Fruit fly (Drosophila melanogaster) whole organism, embryonic: ENCODE results near the gene Pez.

Experiments used
- ATbp ChIP-seq: fragments of 200-800 bp; sonication (Bioruptor generic); optimal IDR thresholded peaks from 2 replicates; lab custom pipeline; 2017; ENCODE audit warnings: missing biosample characterization, mild to moderate bottlenecking, missing genetic modification characterization, missing genetic modification reagents
- Blimp-1 ChIP-seq: fragments of 200-800 bp; sonication (Bioruptor generic); optimal IDR thresholded peaks from 3 replicates; lab custom pipeline; 2018; ENCODE audit warnings: missing biosample characterization, missing genetic modification characterization, mild to moderate bottlenecking, moderate library complexity, missing genetic modification reagents
- CG10366 ChIP-seq: fragments of 200-800 bp; sonication (Bioruptor generic); IDR thresholded peaks from 2 replicates; pipeline ENCODE4 v1.3.6; 2022; ENCODE audit warnings: missing biosample characterization, missing genetic modification characterization
- CG10543 ChIP-seq: fragments of 200-800 bp; sonication (Bioruptor generic); optimal IDR thresholded peaks from 3 replicates; lab custom pipeline; 2017; ENCODE audit warnings: missing biosample characterization, mild to moderate bottlenecking, missing genetic modification characterization, moderate library complexity
- CG1233 ChIP-seq: fragments of 200-800 bp; sonication (Bioruptor generic); optimal IDR thresholded peaks from 4 replicates; lab custom pipeline; 2018; ENCODE audit warnings: missing biosample characterization, mild to moderate bottlenecking, missing genetic modification characterization
- CG14710 ChIP-seq: fragments of 200-800 bp; sonication (Bioruptor generic); optimal IDR thresholded peaks from 3 replicates; lab custom pipeline; 2019; ENCODE audit warnings: missing biosample characterization, mild to moderate bottlenecking, missing genetic modification characterization, moderate library complexity
- CG1529 ChIP-seq: fragments of 200-800 bp; sonication (Bioruptor generic); optimal IDR thresholded peaks from 3 replicates; lab custom pipeline; 2018; ENCODE audit warnings: missing biosample characterization, missing genetic modification characterization
- CG1603 ChIP-seq: fragments of 200-800 bp; sonication (Bioruptor generic); optimal IDR thresholded peaks from 2 replicates; lab custom pipeline; 2019; ENCODE audit warnings: missing biosample characterization, mild to moderate bottlenecking, missing genetic modification characterization, moderate library complexity
- CG16813 ChIP-seq: fragments of 200-800 bp; sonication (Bioruptor generic); IDR thresholded peaks from 3 replicates; pipeline ENCODE4 v1.3.6; 2022; ENCODE audit warnings: missing biosample characterization, missing genetic modification characterization; ENCODE audit not compliant: partially characterized antibody
- CG17186 ChIP-seq: fragments of 200-800 bp; sonication (Bioruptor generic); optimal IDR thresholded peaks from 3 replicates; lab custom pipeline; 2017; ENCODE audit warnings: missing biosample characterization, missing genetic modification reagents, missing genetic modification characterization
- CG2678 ChIP-seq: fragments of 200-800 bp; sonication (Bioruptor generic); optimal IDR thresholded peaks from 3 replicates; lab custom pipeline; 2019; ENCODE audit warnings: missing biosample characterization, mild to moderate bottlenecking, missing genetic modification characterization, moderate library complexity
- CG2875 ChIP-seq: fragments of 200-800 bp; sonication (Bioruptor generic); optimal IDR thresholded peaks from 2 replicates; lab custom pipeline; 2017; ENCODE audit warnings: missing biosample characterization, mild to moderate bottlenecking, missing genetic modification characterization, missing genetic modification reagents
- CG31365 ChIP-seq: fragments of 200-800 bp; sonication (Bioruptor generic); optimal IDR thresholded peaks from 2 replicates; lab custom pipeline; 2018; ENCODE audit warnings: missing biosample characterization, mild to moderate bottlenecking, missing genetic modification characterization
- CG4424 ChIP-seq: fragments of 200-800 bp; sonication (Bioruptor generic); optimal IDR thresholded peaks from 3 replicates; lab custom pipeline; 2016; ENCODE audit warnings: missing biosample characterization, missing genetic modification characterization
- CG4707 ChIP-seq: fragments of 200-800 bp; sonication (Bioruptor generic); optimal IDR thresholded peaks from 2 replicates; lab custom pipeline; 2018; ENCODE audit warnings: missing biosample characterization, mild to moderate bottlenecking, missing genetic modification characterization, moderate library complexity
- CG4820 ChIP-seq: fragments of 200-800 bp; sonication (Bioruptor generic); optimal IDR thresholded peaks from 3 replicates; lab custom pipeline; 2016; ENCODE audit warnings: missing biosample characterization, missing genetic modification characterization
- CG6813 ChIP-seq: fragments of 200-800 bp; sonication (Bioruptor generic); optimal IDR thresholded peaks from 2 replicates; lab custom pipeline; 2017; ENCODE audit warnings: missing biosample characterization, missing genetic modification characterization, mild to moderate bottlenecking, moderate library complexity, missing genetic modification reagents
- CG6854 ChIP-seq: fragments of 200-800 bp; sonication (Bioruptor generic); optimal IDR thresholded peaks from 3 replicates; lab custom pipeline; 2017; ENCODE audit warnings: missing biosample characterization, mild to moderate bottlenecking, missing genetic modification characterization
- CG9437 ChIP-seq: fragments of 200-800 bp; sonication (Bioruptor generic); optimal IDR thresholded peaks from 2 replicates; lab custom pipeline; 2018; ENCODE audit warnings: missing biosample characterization, mild to moderate bottlenecking, missing genetic modification characterization
- CG9609 ChIP-seq: fragments of 200-800 bp; sonication (Bioruptor generic); optimal IDR thresholded peaks from 3 replicates; lab custom pipeline; 2016; ENCODE audit warnings: missing biosample characterization, missing genetic modification characterization
- CG9932 ChIP-seq: fragments of 200-800 bp; sonication (Bioruptor generic); IDR thresholded peaks from 2 replicates; pipeline ENCODE4 v1.3.6; 2022; ENCODE audit warnings: missing biosample characterization, missing genetic modification characterization
- Dref ChIP-seq: fragments of 200-800 bp; sonication (Bioruptor generic); IDR thresholded peaks from 2 replicates; pipeline ENCODE4 v1.3.6; 2022; ENCODE audit warnings: missing biosample characterization, missing genetic modification characterization
- Hmr ChIP-seq: fragments of 200-800 bp; sonication (Bioruptor generic); optimal IDR thresholded peaks from 3 replicates; lab custom pipeline; 2017; ENCODE audit warnings: mild to moderate bottlenecking, missing biosample characterization, missing genetic modification reagents, missing genetic modification characterization
- Hr3 ChIP-seq: fragments of 200-800 bp; sonication (Bioruptor generic); optimal IDR thresholded peaks from 3 replicates; lab custom pipeline; 2016; ENCODE audit warnings: missing biosample characterization, missing genetic modification characterization
- MTF-1 ChIP-seq: fragments of 200-800 bp; sonication (Bioruptor generic); optimal IDR thresholded peaks from 2 replicates; lab custom pipeline; 2018; ENCODE audit warnings: missing biosample characterization, mild to moderate bottlenecking, missing genetic modification characterization, borderline replicate concordance
- Mrtf ChIP-seq: fragments of 200-800 bp; sonication (Bioruptor generic); IDR thresholded peaks from 3 replicates; pipeline ENCODE4 v1.3.6; 2022; ENCODE audit warnings: missing biosample characterization, missing genetic modification characterization
- NFAT ChIP-seq: fragments of 200-800 bp; sonication (Bioruptor generic); IDR thresholded peaks from 2 replicates; pipeline ENCODE4 v1.3.6; 2022; ENCODE audit warnings: missing biosample characterization, missing genetic modification characterization
- abd-A ChIP-seq: fragments of 200-800 bp; sonication (Bioruptor generic); optimal IDR thresholded peaks from 3 replicates; lab custom pipeline; 2019; ENCODE audit warnings: missing biosample characterization, mild to moderate bottlenecking, missing genetic modification characterization, moderate library complexity
- amos ChIP-seq: fragments of 200-800 bp; sonication (Bioruptor generic); IDR thresholded peaks from 2 replicates; pipeline ENCODE4 v1.3.6; 2022; ENCODE audit warnings: missing biosample characterization, missing genetic modification characterization; ENCODE audit not compliant: partially characterized antibody
- ato ChIP-seq: fragments of 200-800 bp; sonication (Bioruptor generic); IDR thresholded peaks from 2 replicates; pipeline ENCODE4 v1.3.6; 2022; ENCODE audit warnings: missing biosample characterization, missing genetic modification characterization; ENCODE audit not compliant: partially characterized antibody
- br ChIP-seq: fragments of >200 bp; optimal IDR thresholded peaks from 2 replicates; lab custom pipeline; 2017
- ci ChIP-seq: fragments of 200-800 bp; sonication (Bioruptor generic); IDR thresholded peaks from 3 replicates; pipeline ENCODE4 v1.3.6; 2022; ENCODE audit warnings: missing biosample characterization, missing genetic modification characterization
- crp ChIP-seq, 2 experiments: fragments of 200-800 bp; sonication (Bioruptor generic); optimal IDR thresholded peaks; 2 replicates in 1 of 2; 3 replicates in 1 of 2; lab custom pipeline; 2017; ENCODE audit warnings: missing biosample characterization in 2 of 2, missing genetic modification characterization in 2 of 2, mild to moderate bottlenecking in 1 of 2, moderate library complexity in 1 of 2
- dmrt11E ChIP-seq: fragments of 200-800 bp; sonication (Bioruptor generic); optimal IDR thresholded peaks from 3 replicates; lab custom pipeline; 2018; ENCODE audit warnings: missing biosample characterization, mild to moderate bottlenecking, missing genetic modification characterization, moderate library complexity
- exex ChIP-seq: fragments of 200-800 bp; sonication (Bioruptor generic); optimal IDR thresholded peaks from 4 replicates; lab custom pipeline; 2018; ENCODE audit warnings: missing biosample characterization, mild to moderate bottlenecking, missing genetic modification characterization, moderate library complexity
- fu2 ChIP-seq: fragments of 200-800 bp; sonication (Bioruptor generic); optimal IDR thresholded peaks from 2 replicates; lab custom pipeline; 2016; ENCODE audit warnings: missing biosample characterization, missing genetic modification characterization
- gcm ChIP-seq: fragments of 200-800 bp; sonication (Bioruptor generic); optimal IDR thresholded peaks from 2 replicates; lab custom pipeline; 2019; ENCODE audit warnings: missing biosample characterization, mild to moderate bottlenecking, missing genetic modification characterization, moderate library complexity
- grn ChIP-seq: fragments of 200-800 bp; sonication (Bioruptor generic); optimal IDR thresholded peaks from 3 replicates; lab custom pipeline; 2017; ENCODE audit warnings: missing biosample characterization, missing genetic modification characterization
- gsb ChIP-seq: fragments of 200-800 bp; sonication (Bioruptor generic); IDR thresholded peaks from 2 replicates; pipeline ENCODE4 v1.3.6; 2022; ENCODE audit warnings: missing biosample characterization, missing genetic modification characterization
- jing ChIP-seq: fragments of 200-800 bp; sonication (Bioruptor generic); optimal IDR thresholded peaks from 2 replicates; lab custom pipeline; 2018; ENCODE audit warnings: missing biosample characterization, mild to moderate bottlenecking, missing genetic modification characterization
- kah ChIP-seq: fragments of 200-800 bp; sonication (Bioruptor generic); optimal IDR thresholded peaks from 2 replicates; lab custom pipeline; 2018; ENCODE audit warnings: missing biosample characterization, mild to moderate bottlenecking, missing genetic modification characterization
- lola ChIP-seq, 3 experiments: fragments of >200 bp in 2 of 3; fragments of 200-800 bp in 1 of 3; sonication (Bioruptor generic) in 1 of 3; optimal IDR thresholded peaks; 2 replicates each; lab custom pipeline; 2017 to 2019; ENCODE audit warnings: missing biosample characterization in 3 of 3, missing genetic modification characterization in 3 of 3, mild to moderate bottlenecking in 1 of 3, moderate library complexity in 1 of 3
- mam ChIP-seq: fragments of 200-800 bp; sonication (Bioruptor generic); optimal IDR thresholded peaks from 3 replicates; lab custom pipeline; 2016; ENCODE audit warnings: missing biosample characterization, missing genetic modification characterization
- mld ChIP-seq: fragments of 200-800 bp; sonication (Bioruptor generic); IDR thresholded peaks from 3 replicates; pipeline ENCODE4 v1.3.6; 2022; ENCODE audit warnings: missing biosample characterization, missing genetic modification characterization; ENCODE audit not compliant: partially characterized antibody
- onecut ChIP-seq: fragments of 200-800 bp; sonication (Bioruptor generic); IDR thresholded peaks from 2 replicates; pipeline ENCODE4 v1.3.6; 2022; ENCODE audit warnings: missing biosample characterization, missing genetic modification characterization
- otp ChIP-seq: fragments of 200-800 bp; sonication (Bioruptor generic); IDR thresholded peaks from 3 replicates; pipeline ENCODE4, ENCODE4 v1.3.6; 2022; ENCODE audit warnings: missing biosample characterization, missing genetic modification characterization
- pzg ChIP-seq: fragments of 200-800 bp; sonication (Bioruptor generic); optimal IDR thresholded peaks from 3 replicates; lab custom pipeline; 2018; ENCODE audit warnings: missing biosample characterization, mild to moderate bottlenecking, missing genetic modification characterization, moderate library complexity
- seq ChIP-seq: fragments of 200-800 bp; sonication (Bioruptor generic); IDR thresholded peaks from 2 replicates; pipeline ENCODE4 v1.3.6; 2022; ENCODE audit warnings: missing biosample characterization, missing genetic modification characterization
- sqz ChIP-seq: fragments of 200-800 bp; sonication (Bioruptor generic); optimal IDR thresholded peaks from 3 replicates; lab custom pipeline; 2018; ENCODE audit warnings: missing biosample characterization, mild to moderate bottlenecking, missing genetic modification characterization
- tna ChIP-seq: fragments of 200-800 bp; sonication (Bioruptor generic); IDR thresholded peaks from 2 replicates; pipeline ENCODE4 v1.3.6; 2022; ENCODE audit warnings: missing biosample characterization, missing genetic modification characterization; ENCODE audit not compliant: partially characterized antibody
- yki ChIP-seq: fragments of >200 bp; optimal IDR thresholded peaks from 3 replicates; lab custom pipeline; 2018

Gene Pez

dm6 chr2L:6291605-6292004 lies 46.9 kb downstream of the Pez start (continued):
- TF ChIP-seq CG10543 (GFP tag; lab: Kevin White, UChicago) (peak; percentile 34), ci (no peak), CG4424 (GFP tag; lab: Kevin White, UChicago) (no peak), gcm (GFP tag; lab: Kevin White, UChicago) (peak; percentile 10), Hmr (GFP tag; lab: Kevin White, UChicago) (no peak), CG4707 (GFP tag; lab: Kevin White, UChicago) (no peak), otp (GFP tag; lab: Robert Waterston, UW) (no peak), Mrtf (no peak), br (lab: Kevin White, UChicago) (no peak), ATbp (GFP tag; lab: Kevin White, UChicago) (peak; percentile 24), abd-A (peak; percentile 61), Dref (no peak), kah (no peak), exex (tag; lab: Kevin White, UChicago) (peak; percentile 39), mam (GFP tag; lab: Kevin White, UChicago) (no peak), pzg (GFP tag; lab: Kevin White, UChicago) (no peak), CG10366 (GFP tag; lab: Robert Waterston, UW) (no peak), amos (GFP tag; lab: Robert Waterston, UW) (no peak), dmrt11E (tag; lab: Kevin White, UChicago) (peak; percentile 42), CG2875 (GFP tag; lab: Kevin White, UChicago) (peak; percentile 30), CG1603 (tag; lab: Kevin White, UChicago) (peak; percentile 34), tna (GFP tag; lab: Robert Waterston, UW) (no peak), NFAT (GFP tag; lab: Robert Waterston, UW) (no peak), yki (lab: Kevin White, UChicago) (no peak), crp (GFP tag; optimal IDR thresholded peaks at IDR 0.05; lab: Kevin White, UChicago) (no peak), CG14710 (tag; lab: Kevin White, UChicago) (peak; percentile 32), fu2 (GFP tag; lab: Kevin White, UChicago) (no peak), MTF-1 (GFP tag; lab: Kevin White, UChicago) (peak; percentile 34), CG1233 (GFP tag; lab: Kevin White, UChicago) (no peak), CG31365 (no peak), CG1529 (GFP tag; lab: Kevin White, UChicago) (no peak), jing (GFP tag; lab: Kevin White, UChicago) (no peak), grn (GFP tag; lab: Kevin White, UChicago) (peak; percentile 45), lola (GFP tag; optimal IDR thresholded peaks at IDR 0.05; lab: Kevin White, UChicago) (peak in 1 of 3 experiments; percentile 46), CG2678 (tag; lab: Kevin White, UChicago) (peak; percentile 17), sqz (GFP tag; lab: Kevin White, UChicago) (peak; percentile 84), onecut (0 out of 2 replicates have a peak, but pooled peaks have one; percentile 14), gsb (GFP tag; lab: Robert Waterston, UW) (no peak), CG16813 (GFP tag; lab: Robert Waterston, UW) (no peak), ato (GFP tag; lab: Robert Waterston, UW) (no peak), CG6813 (GFP tag; lab: Kevin White, UChicago) (peak; percentile 42), CG9609 (no peak), CG9932 (no peak), CG6854 (GFP tag; lab: Kevin White, UChicago) (no peak), seq (GFP tag; lab: Robert Waterston, UW) (no peak), CG9437 (GFP tag; lab: Kevin White, UChicago) (no peak), Blimp-1 (GFP tag; lab: Kevin White, UChicago) (peak; percentile 34), CG17186 (GFP tag; lab: Kevin White, UChicago) (no peak), CG4820 (GFP tag; lab: Kevin White, UChicago) (no peak), mld (no peak), Hr3 (GFP tag; lab: Kevin White, UChicago) (no peak)
